Worm (Caenorhabditis elegans) whole organism, L2 larva: ENCODE results near the gene E02H9.13.

Experiments used
- R02D3.7 ChIP-seq: fragments of 150-350 bp; optimal IDR thresholded peaks from 2 replicates; lab custom pipeline; 2014; ENCODE audit warnings: missing biosample characterization, missing genetic modification characterization
- blmp-1 ChIP-seq: sonication (generic microtip); optimal IDR thresholded peaks from 2 replicates; lab custom pipeline; 2017; ENCODE audit warnings: missing genetic modification characterization, mild to moderate bottlenecking, missing compliant biosample characterization, antibody characterized with exemption, moderate library complexity; ENCODE audit not compliant: insufficient read depth
- mdl-1 ChIP-seq, 2 experiments: fragments of 150-350 bp in 1 of 2; sonication (generic microtip) in 1 of 2; optimal IDR thresholded peaks; 2 replicates each; lab custom pipeline; 2017; ENCODE audit warnings: missing biosample characterization in 2 of 2, missing genetic modification characterization in 2 of 2
- nhr-12 ChIP-seq: fragments of 150-350 bp; optimal IDR thresholded peaks from 2 replicates; lab custom pipeline; 2014; ENCODE audit warnings: missing biosample characterization, missing genetic modification characterization
- unc-39 ChIP-seq: fragments of 150-350 bp; optimal IDR thresholded peaks from 2 replicates; lab custom pipeline; 2014; ENCODE audit warnings: missing biosample characterization, missing genetic modification characterization
- ztf-11 ChIP-seq: sonication (generic microtip); optimal IDR thresholded peaks from 2 replicates; lab custom pipeline; 2017; ENCODE audit warnings: missing biosample characterization, missing genetic modification characterization
- ztf-4 ChIP-seq: fragments of 150-350 bp; optimal IDR thresholded peaks from 2 replicates; lab custom pipeline; 2014; ENCODE audit warnings: missing biosample characterization, missing genetic modification characterization

DNA sequence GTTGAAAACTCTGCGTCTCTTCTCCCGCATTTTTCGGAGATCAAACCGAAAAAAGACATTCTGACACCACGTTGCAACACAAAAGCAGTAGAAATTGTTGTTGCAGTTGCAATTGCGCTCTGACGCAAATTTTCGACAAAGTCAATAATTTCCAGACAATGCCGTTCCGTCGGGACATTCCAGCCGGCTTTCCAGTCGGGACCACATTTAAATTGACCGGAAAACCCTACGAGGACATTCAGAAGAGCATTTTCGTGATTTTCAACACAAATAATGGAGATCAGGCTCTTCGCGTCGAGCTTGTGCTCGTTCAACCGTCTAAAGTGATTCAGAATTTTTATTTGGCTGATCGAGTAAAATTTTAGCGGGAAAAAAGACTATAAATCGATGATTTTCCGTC is 19.6 kb downstream of the E02H9.13 start:
- TF ChIP-seq nhr-12 (tag; lab: Kevin White, UChicago) (no peak), R02D3.7 (tag; lab: Kevin White, UChicago) (no peak), blmp-1 (tag; lab: Kevin White, UChicago) (no peak), ztf-11 (tag; lab: Kevin White, UChicago) (no peak), unc-39 (tag; lab: Kevin White, UChicago) (no peak), mdl-1 (tag; optimal IDR thresholded peaks at IDR 0.05; lab: Kevin White, UChicago) (no peak), ztf-4 (tag; lab: Kevin White, UChicago) (no peak)
